Fruit fly (Drosophila melanogaster): ENCODE measurements around the gene Acp24A4.

Gene Acp24A4

dm6 chr2L:3668451-3668850, 25.3 kb downstream of the Acp24A4 start, which contains the start of gene Sfp24Ba:
Gene Sfp24Ba (minus strand): TSS chr2L:3668551.
- TF ChIP-seq GATAd (GFP tag; optimal IDR thresholded peaks at IDR 0.05) (no peak), Hr78 (GFP tag; optimal IDR thresholded peaks at IDR 0.05) (no peak), woc (GFP tag; optimal IDR thresholded peaks at IDR 0.05) (no peak), Dif (GFP tag; optimal IDR thresholded peaks at IDR 0.05; ENCODE audit: partially characterized antibody) (no peak), Dfd (GFP tag; optimal IDR thresholded peaks at IDR 0.05) (no peak), jim (GFP tag; optimal IDR thresholded peaks at IDR 0.05) (no peak), sage (GFP tag; optimal IDR thresholded peaks at IDR 0.05) (no peak), ey (GFP tag; optimal IDR thresholded peaks at IDR 0.05) (no peak), Rel (GFP tag; optimal IDR thresholded peaks at IDR 0.05) (no peak), Rel (tag; optimal IDR thresholded peaks at IDR 0.05) (no peak), Hr83 (GFP tag; optimal IDR thresholded peaks at IDR 0.05; ENCODE audit: poor library complexity, severe bottlenecking) (no peak), Jra (GFP tag; optimal IDR thresholded peaks at IDR 0.05) (no peak), Vsx2 (GFP tag; optimal IDR thresholded peaks at IDR 0.05; ENCODE audit: partially characterized antibody) (no peak), usp (GFP tag; optimal IDR thresholded peaks at IDR 0.05) (no peak), dsf (GFP tag; optimal IDR thresholded peaks at IDR 0.05; ENCODE audit: borderline replicate concordance) (no peak), dmrt93B (GFP tag; optimal IDR thresholded peaks at IDR 0.05) (no peak), br (GFP tag; optimal IDR thresholded peaks at IDR 0.05) (no peak)

DNA sequence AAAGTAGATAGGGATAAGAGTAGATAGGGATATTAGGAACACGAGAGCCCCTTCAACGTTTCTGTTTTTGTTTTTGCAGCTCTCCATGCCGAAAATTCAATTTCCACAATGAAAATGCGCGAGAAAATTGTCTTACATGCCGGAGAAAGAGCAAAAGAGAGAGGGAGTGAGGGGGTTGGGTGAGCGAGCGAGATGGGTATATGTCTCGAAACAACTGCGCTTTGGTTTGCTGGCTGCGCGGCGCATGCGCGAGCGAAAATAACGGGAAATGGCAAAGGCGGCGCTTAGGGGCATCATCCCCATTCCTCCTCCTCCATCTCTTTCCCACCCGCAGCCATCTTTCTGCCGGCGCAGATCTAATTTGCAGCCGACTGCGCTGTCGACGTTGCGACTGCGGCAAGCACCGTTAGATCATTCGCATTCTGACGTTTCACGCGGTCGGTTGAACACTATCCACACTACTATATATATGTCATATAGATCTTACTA, 31.4 kb downstream of the Acp24A4 start, which contains the start of gene Drgx:
TSS of gene Drgx (plus strand) at position 439 of the 489 bp plus-strand sequence.
- TF ChIP-seq jim (GFP tag; optimal IDR thresholded peaks at IDR 0.05) (no peak), Dif (GFP tag; optimal IDR thresholded peaks at IDR 0.05; ENCODE audit: partially characterized antibody) (peak; percentile 42), rgr (GFP tag; optimal IDR thresholded peaks at IDR 0.05) (no peak), Vsx2 (GFP tag; optimal IDR thresholded peaks at IDR 0.05; ENCODE audit: partially characterized antibody) (peak; percentile 54), Hr83 (GFP tag; optimal IDR thresholded peaks at IDR 0.05; ENCODE audit: poor library complexity, severe bottlenecking) (no peak), sage (GFP tag; optimal IDR thresholded peaks at IDR 0.05) (no peak), Dfd (GFP tag; optimal IDR thresholded peaks at IDR 0.05) (no peak), dl (GFP tag; optimal IDR thresholded peaks at IDR 0.05; ENCODE audit: insufficient read depth in 1 of 2, partially characterized antibody in 2 of 2) (peak in 1 of 2 experiments; percentile 29), OdsH (GFP tag; optimal IDR thresholded peaks at IDR 0.05) (no peak), sv (GFP tag; optimal IDR thresholded peaks at IDR 0.05) (no peak), dmrt93B (GFP tag; optimal IDR thresholded peaks at IDR 0.05) (no peak), Abd-B (GFP tag; optimal IDR thresholded peaks at IDR 0.05) (no peak), ey (GFP tag; optimal IDR thresholded peaks at IDR 0.05) (no peak), Mio (GFP tag; optimal IDR thresholded peaks at IDR 0.05) (no peak), brk (GFP tag; optimal IDR thresholded peaks at IDR 0.05) (no peak), Myc (optimal IDR thresholded peaks at IDR 0.05) (no peak), tai (GFP tag; optimal IDR thresholded peaks at IDR 0.05) (no peak), CG9705 (GFP tag; optimal IDR thresholded peaks at IDR 0.05) (no peak), h (GFP tag; optimal IDR thresholded peaks at IDR 0.05) (no peak), N (GFP tag; optimal IDR thresholded peaks at IDR 0.05) (no peak), dsf (GFP tag; optimal IDR thresholded peaks at IDR 0.05; ENCODE audit: borderline replicate concordance) (no peak)

dm6 chr2L:3657349-3658142, 36.2 kb downstream of the Acp24A4 start:
- TF ChIP-seq CG9705 (GFP tag; optimal IDR thresholded peaks at IDR 0.05) (no peak), usp (GFP tag; optimal IDR thresholded peaks at IDR 0.05) (no peak), tai (GFP tag; optimal IDR thresholded peaks at IDR 0.05) (peak; percentile 46), OdsH (GFP tag; optimal IDR thresholded peaks at IDR 0.05) (peak; percentile 7), Dfd (GFP tag; optimal IDR thresholded peaks at IDR 0.05) (no peak), brk (GFP tag; optimal IDR thresholded peaks at IDR 0.05) (peak; percentile 19), HLH106 (tag; optimal IDR thresholded peaks at IDR 0.05) (peak; percentile 50), rgr (GFP tag; optimal IDR thresholded peaks at IDR 0.05) (peak; percentile 34), psq (GFP tag; optimal IDR thresholded peaks at IDR 0.05) (no peak), woc (GFP tag; optimal IDR thresholded peaks at IDR 0.05) (no peak), dl (GFP tag; optimal IDR thresholded peaks at IDR 0.05; ENCODE audit: insufficient read depth in 1 of 2, partially characterized antibody in 2 of 2) (no peak), dmrt93B (GFP tag; optimal IDR thresholded peaks at IDR 0.05) (peak; percentile 26), pan (optimal IDR thresholded peaks at IDR 0.05) (no peak), Sp1 (GFP tag; optimal IDR thresholded peaks at IDR 0.05) (no peak), dsf (GFP tag; optimal IDR thresholded peaks at IDR 0.05; ENCODE audit: borderline replicate concordance) (no peak), sv (GFP tag; optimal IDR thresholded peaks at IDR 0.05) (no peak), Rel (GFP tag; optimal IDR thresholded peaks at IDR 0.05) (no peak), Rel (tag; optimal IDR thresholded peaks at IDR 0.05) (no peak), h (GFP tag; optimal IDR thresholded peaks at IDR 0.05) (peak; percentile 45), sage (GFP tag; optimal IDR thresholded peaks at IDR 0.05) (no peak), ey (GFP tag; optimal IDR thresholded peaks at IDR 0.05) (peak; percentile 43), Hr78 (GFP tag; optimal IDR thresholded peaks at IDR 0.05) (no peak), br (GFP tag; optimal IDR thresholded peaks at IDR 0.05) (no peak), Dif (GFP tag; optimal IDR thresholded peaks at IDR 0.05; ENCODE audit: partially characterized antibody) (no peak), lola (GFP tag; optimal IDR thresholded peaks at IDR 0.05) (no peak), foxo (GFP tag; optimal IDR thresholded peaks at IDR 0.05) (peak in 1 of 2 experiments; percentile 63), CG32264 (GFP tag; optimal IDR thresholded peaks at IDR 0.05) (no peak), Vsx2 (GFP tag; optimal IDR thresholded peaks at IDR 0.05; ENCODE audit: partially characterized antibody) (no peak), CrebA (GFP tag; optimal IDR thresholded peaks at IDR 0.05; ENCODE audit: borderline replicate concordance) (peak; percentile 60), N (GFP tag; optimal IDR thresholded peaks at IDR 0.05) (no peak), Jra (GFP tag; optimal IDR thresholded peaks at IDR 0.05) (no peak), jim (GFP tag; optimal IDR thresholded peaks at IDR 0.05) (no peak), Hnf4 (GFP tag; optimal IDR thresholded peaks at IDR 0.05) (peak; percentile 26), fru (GFP tag; optimal IDR thresholded peaks at IDR 0.05) (peak; percentile 33), Abd-B (GFP tag; optimal IDR thresholded peaks at IDR 0.05) (no peak)
